Fruit fly (Drosophila melanogaster): ENCODE results near the gene CG18213.

Gene CG18213

dm6 chr3R:17065018-17065784 lies 25.2 kb upstream of the CG18213 start (continued):
- TF ChIP-seq Met (GFP tag; optimal IDR thresholded peaks at IDR 0.05) (peak; percentile 98), ss (GFP tag; optimal IDR thresholded peaks at IDR 0.05) (peak; percentile 88 to 92), Hr4 (GFP tag; optimal IDR thresholded peaks at IDR 0.05) (peak; percentile 97), dac (GFP tag; optimal IDR thresholded peaks at IDR 0.05) (peak; percentile 91), CG31627 (GFP tag; optimal IDR thresholded peaks at IDR 0.05) (peak; percentile 97), Eip93F (GFP tag; optimal IDR thresholded peaks at IDR 0.05) (peak; percentile 92), CG8119 (GFP tag; IDR thresholded peaks at IDR 0.05) (peak; percentile 95), OdsH (GFP tag; optimal IDR thresholded peaks at IDR 0.05) (peak; percentile 94), CG7368 (GFP tag; optimal IDR thresholded peaks at IDR 0.05) (peak; percentile 90), CG6854 (GFP tag; optimal IDR thresholded peaks at IDR 0.05) (peak; percentile 86), Blimp-1 (GFP tag; optimal IDR thresholded peaks at IDR 0.05) (peak; percentile 96), salr (GFP tag; optimal IDR thresholded peaks at IDR 0.05) (peak; percentile 79 to 90), acj6 (GFP tag; optimal IDR thresholded peaks at IDR 0.05) (peak; percentile 93), Smox (GFP tag; optimal IDR thresholded peaks at IDR 0.05) (peak; percentile 97), CG8632 (GFP tag; optimal IDR thresholded peaks at IDR 0.05) (peak; percentile 93), CG6808 (GFP tag; optimal IDR thresholded peaks at IDR 0.05) (peak; percentile 85), CG15336 (GFP tag; IDR thresholded peaks at IDR 0.05) (peak; percentile 94), fd59A (GFP tag; optimal IDR thresholded peaks at IDR 0.05) (peak; percentile 80), CG6792 (GFP tag; optimal IDR thresholded peaks at IDR 0.05) (peak; percentile 90), pdm3 (GFP tag; optimal IDR thresholded peaks at IDR 0.05) (peak; percentile 97), net (GFP tag; optimal IDR thresholded peaks at IDR 0.05) (peak; percentile 95), Hr38 (GFP tag; optimal IDR thresholded peaks at IDR 0.05) (no peak), dsx (GFP tag; optimal IDR thresholded peaks at IDR 0.05; ENCODE audit: poor library complexity, severe bottlenecking) (peak; percentile 86), cyc (GFP tag; optimal IDR thresholded peaks at IDR 0.05) (peak; percentile 97), CG6276 (GFP tag; optimal IDR thresholded peaks at IDR 0.05) (peak; percentile 91), Gug (GFP tag; IDR thresholded peaks at IDR 0.05) (peak; percentile 84), Ets96B (tag; optimal IDR thresholded peaks at IDR 0.05) (peak; percentile 91), CG10669 (GFP tag; optimal IDR thresholded peaks at IDR 0.05) (peak; percentile 93), svp (GFP tag) (peak; percentile 99)

- TF ChIP-seq Sox102F (GFP tag; optimal IDR thresholded peaks at IDR 0.05) (no peak), fkh (GFP tag; optimal IDR thresholded peaks at IDR 0.05) (peak; percentile 35), eg (GFP tag; IDR thresholded peaks at IDR 0.05) (0 out of 3 replicates have a peak, but pooled peaks have one; percentile 29)
Observed at dm6 chr3R:17063763-17064162, 23.8 kb upstream of the CG18213 start.

- TF ChIP-seq Lpt (GFP tag; optimal IDR thresholded peaks at IDR 0.05) (no peak), Ets96B (tag; optimal IDR thresholded peaks at IDR 0.05) (no peak), CG6163 (GFP tag; IDR thresholded peaks at IDR 0.05) (no peak), Eip75B (GFP tag; optimal IDR thresholded peaks at IDR 0.05) (no peak), esn (GFP tag; optimal IDR thresholded peaks at IDR 0.05) (no peak)
Observed at dm6 chr3R:17062705-17063104, 22.7 kb upstream of the CG18213 start.
